Fruit fly (Drosophila melanogaster) whole organism: ENCODE data around the gene caz.

Experiments used
- CG8478 ChIP-seq: fragments of >200 bp; optimal IDR thresholded peaks from 2 replicates; lab custom pipeline; 2018; ENCODE audit warnings: inconsistent platforms
- EcR ChIP-seq, 2 experiments: fragments of >200 bp; optimal IDR thresholded peaks; 2 replicates each; lab custom pipeline; 2017; ENCODE audit warnings: missing biosample characterization in 2 of 2, missing genetic modification characterization in 2 of 2, missing genetic modification reagents in 2 of 2
- pan ChIP-seq: fragments of >200 bp; optimal IDR thresholded peaks from 2 replicates; lab custom pipeline; 2017
- psq ChIP-seq: fragments of >200 bp; optimal IDR thresholded peaks from 2 replicates; lab custom pipeline; 2017
- usp ChIP-seq: fragments of >200 bp; optimal IDR thresholded peaks from 2 replicates; lab custom pipeline; 2017; ENCODE audit warnings: missing biosample characterization, missing genetic modification characterization, mixed read lengths

dm6 chrX:16241831-16242451, 46.7 kb upstream of the caz start:
- no peak for TF ChIP-seq EcR (GFP tag; optimal IDR thresholded peaks at IDR 0.05; lab: Kevin White, UChicago)
- no peak for TF ChIP-seq pan (lab: Kevin White, UChicago)
- no peak for TF ChIP-seq CG8478 (lab: Kevin White, UChicago)
- no peak for TF ChIP-seq psq (lab: Kevin White, UChicago)
- TF ChIP-seq usp (GFP tag; lab: Kevin White, UChicago) = no peak
